Fruit fly (Drosophila melanogaster): Measurements from ENCODE around the gene Mur89F.

- no peak for TF ChIP-seq CTCF (optimal IDR thresholded peaks at IDR 0.05)
- TF ChIP-seq CG8478 (optimal IDR thresholded peaks at IDR 0.05): no peak
These were observed 64.3 kb downstream of the Mur89F start, which contains the start of gene CG5255 for dm6 chr3R:17137593-17137992.

All from S2 (cell line).